Fruit fly (Drosophila melanogaster): ENCODE data around the gene CG8003.

Gene CG8003

dm6 chr3L:10666511-10667003 is 5.3 kb downstream of the CG8003 start (continued):
- TF ChIP-seq Dfd (GFP tag; optimal IDR thresholded peaks at IDR 0.05) (no peak), shn (GFP tag; optimal IDR thresholded peaks at IDR 0.05) (no peak), H15 (GFP tag; IDR thresholded peaks at IDR 0.05) (no peak), CG3281 (GFP tag; optimal IDR thresholded peaks at IDR 0.05) (no peak), CG14050 (GFP tag; IDR thresholded peaks at IDR 0.05) (no peak), gsb-n (tag; optimal IDR thresholded peaks at IDR 0.05) (no peak), al (GFP tag; IDR thresholded peaks at IDR 0.05) (no peak), CG43689 (GFP tag; IDR thresholded peaks at IDR 0.05) (no peak), Scr (GFP tag; IDR thresholded peaks at IDR 0.05; ENCODE audit: partially characterized antibody) (no peak), CG15514 (GFP tag; optimal IDR thresholded peaks at IDR 0.05) (peak; percentile 33), tin (GFP tag; optimal IDR thresholded peaks at IDR 0.05) (no peak), CG11456 (GFP tag; IDR thresholded peaks at IDR 0.05) (no peak), lov (optimal IDR thresholded peaks at IDR 0.05) (no peak), lov (GFP tag; IDR thresholded peaks at IDR 0.05) (no peak), en (GFP tag; optimal IDR thresholded peaks at IDR 0.05) (no peak), ems (GFP tag; optimal IDR thresholded peaks at IDR 0.05) (no peak), Ptx1 (GFP tag; IDR thresholded peaks at IDR 0.05) (no peak), Gsc (GFP tag; IDR thresholded peaks at IDR 0.05) (no peak), Doc2 (GFP tag; IDR thresholded peaks at IDR 0.05) (no peak), CTCF (GFP tag; optimal IDR thresholded peaks at IDR 0.05) (no peak), pros (GFP tag; optimal IDR thresholded peaks at IDR 0.05) (peak; percentile 15), HLHmδ (GFP tag; optimal IDR thresholded peaks at IDR 0.05) (no peak), esg (GFP tag; conservative IDR thresholded peaks at IDR 0.05) (no peak), amos (GFP tag; IDR thresholded peaks at IDR 0.05; ENCODE audit: partially characterized antibody) (no peak), dm (GFP tag; optimal IDR thresholded peaks at IDR 0.05) (no peak), MBD-R2 (GFP tag; IDR thresholded peaks at IDR 0.05) (no peak), Six4 (GFP tag; optimal IDR thresholded peaks at IDR 0.05) (no peak), Bdp1 (GFP tag; optimal IDR thresholded peaks at IDR 0.05) (no peak), CG2120 (GFP tag; optimal IDR thresholded peaks at IDR 0.05) (no peak), br (optimal IDR thresholded peaks at IDR 0.05) (no peak), CG14965 (GFP tag; optimal IDR thresholded peaks at IDR 0.05; ENCODE audit: borderline replicate concordance) (no peak), CG11398 (GFP tag; optimal IDR thresholded peaks at IDR 0.05) (peak; percentile 0), knrl (GFP tag; IDR thresholded peaks at IDR 0.05; ENCODE audit: partially characterized antibody) (no peak), CG6175 (GFP tag; IDR thresholded peaks at IDR 0.05) (peak; percentile 37; the same call in 1 of the 3 replicates), dysf (GFP tag; IDR thresholded peaks at IDR 0.05) (no peak), HLH4C (GFP tag; IDR thresholded peaks at IDR 0.05; ENCODE audit: partially characterized antibody) (no peak), Aef1 (GFP tag; IDR thresholded peaks at IDR 0.05) (no peak), gem (tag; optimal IDR thresholded peaks at IDR 0.05) (no peak), nau (GFP tag; optimal IDR thresholded peaks at IDR 0.05) (no peak), sens (GFP tag) (peak; percentile 46), peb (GFP tag; IDR thresholded peaks at IDR 0.05) (no peak), row (GFP tag; IDR thresholded peaks at IDR 0.05) (no peak), CoRest (tag; optimal IDR thresholded peaks at IDR 0.05) (no peak), CG9215 (GFP tag; IDR thresholded peaks at IDR 0.05) (no peak), gcm (GFP tag; optimal IDR thresholded peaks at IDR 0.05) (peak; percentile 95), lbe (GFP tag; optimal IDR thresholded peaks at IDR 0.05) (no peak), odd (GFP tag; optimal IDR thresholded peaks at IDR 0.05) (no peak), salm (tag; optimal IDR thresholded peaks at IDR 0.05) (no peak), trh (GFP tag; optimal IDR thresholded peaks at IDR 0.05) (no peak), Stat92E (GFP tag; optimal IDR thresholded peaks at IDR 0.05) (no peak), CG7745 (tag; optimal IDR thresholded peaks at IDR 0.05) (no peak), nerfin-1 (tag; optimal IDR thresholded peaks at IDR 0.05) (no peak), vfl (GFP tag; optimal IDR thresholded peaks at IDR 0.05) (no peak)

All from whole organism, embryonic.